Fruit fly (Drosophila melanogaster): ENCODE data around the gene CG7017.

DNA sequence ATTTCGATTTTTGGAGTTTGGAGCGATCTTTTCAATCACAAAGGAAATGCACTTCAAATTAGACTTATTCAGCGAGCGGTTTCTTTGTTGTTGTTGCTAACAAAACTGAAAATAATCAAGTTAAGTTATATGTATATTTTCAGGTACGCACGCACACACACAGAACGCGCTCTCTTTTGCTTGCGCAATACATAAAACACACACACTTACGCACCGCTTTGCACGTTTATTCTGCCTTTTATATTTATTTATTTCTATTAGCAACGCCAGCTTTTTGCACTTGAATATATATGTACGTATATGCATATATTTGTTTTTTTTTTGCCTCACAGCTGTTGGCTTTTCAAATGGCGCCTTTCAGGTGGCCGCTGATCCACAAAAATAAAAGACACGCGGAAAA is 14.2 kb downstream of the CG7017 start:
- TF ChIP-seq toe (GFP tag; optimal IDR thresholded peaks at IDR 0.05) (no peak), Crg-1 (GFP tag; optimal IDR thresholded peaks at IDR 0.05) (no peak), bab1 (GFP tag; optimal IDR thresholded peaks at IDR 0.05) (no peak), Mnt (GFP tag; optimal IDR thresholded peaks at IDR 0.05) (no peak), kay (GFP tag; ENCODE audit: borderline replicate concordance) (peak; percentile 61), CG14711 (tag; optimal IDR thresholded peaks at IDR 0.05) (no peak), Clk (GFP tag; optimal IDR thresholded peaks at IDR 0.05) (no peak), Hr96 (GFP tag; optimal IDR thresholded peaks at IDR 0.05) (no peak), CG1620 (GFP tag; optimal IDR thresholded peaks at IDR 0.05) (no peak), CG7045 (GFP tag; optimal IDR thresholded peaks at IDR 0.05) (no peak), CG12768 (GFP tag; optimal IDR thresholded peaks at IDR 0.05) (no peak), pad (GFP tag; optimal IDR thresholded peaks at IDR 0.05) (no peak), tj (GFP tag; optimal IDR thresholded peaks at IDR 0.05) (peak; percentile 69)

All from whole organism, adult.